Worm (Caenorhabditis elegans): Measurements from ENCODE around the gene srx-64.

Gene srx-64

DNA sequence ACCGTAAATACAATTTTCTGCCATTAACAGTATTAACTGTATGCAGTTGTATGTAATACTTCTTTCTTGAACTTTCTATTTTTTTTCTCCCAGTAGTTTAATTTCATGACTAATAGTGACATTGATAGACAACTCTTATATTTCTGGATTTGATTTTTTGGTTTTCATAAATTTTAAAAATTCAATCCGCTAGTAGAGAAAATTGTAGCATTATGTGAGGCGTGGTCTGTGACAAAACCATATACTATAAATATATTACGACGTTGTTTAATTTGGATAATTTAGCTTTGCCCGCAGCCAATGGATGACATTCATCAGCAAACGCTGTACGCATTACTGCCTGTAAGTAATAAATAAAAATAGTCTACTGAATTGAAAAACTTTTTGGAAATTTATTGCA, at the start of gene srx-64:
Gene srx-64 (plus strand): TSS at position 301 of the 400 bp plus-strand sequence.
- TF ChIP-seq sem-4 (tag; optimal IDR thresholded peaks at IDR 0.05): no peak
- no peak for TF ChIP-seq ztf-1 (GFP tag; conservative IDR thresholded peaks at IDR 0.05)
- TF ChIP-seq nhr-23 (tag; optimal IDR thresholded peaks at IDR 0.05): no peak
- no peak for TF ChIP-seq ceh-16 (tag; optimal IDR thresholded peaks at IDR 0.05)
- TF ChIP-seq sma-3 (GFP tag; optimal IDR thresholded peaks at IDR 0.05): no peak
- TF ChIP-seq C34F6.9 (tag; optimal IDR thresholded peaks at IDR 0.05): no peak
- TF ChIP-seq lin-39 (tag; optimal IDR thresholded peaks at IDR 0.05): no peak
- TF ChIP-seq zag-1 (tag; optimal IDR thresholded peaks at IDR 0.05): no peak

- TF ChIP-seq mab-5 (tag; optimal IDR thresholded peaks at IDR 0.05) (no peak), unc-62 (GFP tag; optimal IDR thresholded peaks at IDR 0.05) (no peak), ceh-82 (tag; optimal IDR thresholded peaks at IDR 0.05) (no peak), crh-2 (tag; optimal IDR thresholded peaks at IDR 0.05) (no peak), ama-1 (optimal IDR thresholded peaks at IDR 0.05) (no peak)
Observed at ce11 chrV:3884550-3884949, 44.6 kb upstream of the srx-64 start.

ce11 chrV:3886104-3886503, 43.1 kb upstream of the srx-64 start, which contains the start of gene nhr-124:
Gene nhr-124, minus strand, starts transcription at chrV:3886204.
- TF ChIP-seq nhr-237 (tag; optimal IDR thresholded peaks at IDR 0.05) (no peak), F13H6.1 (tag; optimal IDR thresholded peaks at IDR 0.05) (no peak), nhr-77 (tag; optimal IDR thresholded peaks at IDR 0.05) (no peak), crh-2 (tag; optimal IDR thresholded peaks at IDR 0.05) (no peak), ztf-4 (tag; optimal IDR thresholded peaks at IDR 0.05) (no peak), nhr-25 (tag; optimal IDR thresholded peaks at IDR 0.05) (no peak), ceh-82 (tag; optimal IDR thresholded peaks at IDR 0.05) (no peak), sma-3 (GFP tag; optimal IDR thresholded peaks at IDR 0.05) (no peak), elt-1 (tag; optimal IDR thresholded peaks at IDR 0.05) (no peak), R02D3.7 (tag; optimal IDR thresholded peaks at IDR 0.05) (no peak), C34F6.9 (tag; optimal IDR thresholded peaks at IDR 0.05) (no peak), nhr-12 (tag; optimal IDR thresholded peaks at IDR 0.05) (no peak), nhr-11 (tag; optimal IDR thresholded peaks at IDR 0.05) (no peak), mbf-1 (tag; optimal IDR thresholded peaks at IDR 0.05) (no peak)

DNA sequence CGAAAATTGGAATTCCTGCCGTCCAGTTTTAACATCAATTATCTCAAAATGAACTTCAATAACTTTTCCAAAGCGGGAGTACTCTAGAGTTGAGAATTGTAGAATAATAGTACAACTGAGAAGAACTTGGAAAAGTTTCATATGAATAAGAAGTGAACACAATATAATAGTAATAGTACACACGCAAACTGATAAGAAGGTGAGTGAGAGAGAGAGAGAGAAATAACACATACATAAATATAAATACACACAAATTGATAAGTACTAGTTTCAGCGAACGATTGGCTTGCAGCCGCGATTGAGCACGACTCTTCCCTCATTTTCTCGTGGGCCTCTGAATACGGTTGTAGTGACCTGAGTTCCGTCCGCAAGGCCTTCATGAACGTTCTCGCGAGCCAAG, 40.1 kb upstream of the srx-64 start, which contains the start of gene C17E7.13:
Gene C17E7.13 (minus strand): TSS at position 176 of the 400 bp plus-strand sequence.
- TF ChIP-seq elt-3 (tag; optimal IDR thresholded peaks at IDR 0.05) (no peak), ceh-82 (tag; optimal IDR thresholded peaks at IDR 0.05) (no peak), fos-1 (tag; optimal IDR thresholded peaks at IDR 0.05) (peak; percentile 59), lin-13 (GFP tag; optimal IDR thresholded peaks at IDR 0.05) (no peak)

ce11 chrV:3890761-3891160, 38.4 kb upstream of the srx-64 start, which contains the start of gene C17E7.9:
Gene C17E7.9, minus strand, starts transcription at chrV:3890861.
- TF ChIP-seq Y55F3AM.14 (GFP tag; optimal IDR thresholded peaks at IDR 0.05) (no peak), nhr-77 (tag; optimal IDR thresholded peaks at IDR 0.05) (no peak), gmeb-1 (tag; optimal IDR thresholded peaks at IDR 0.05) (no peak), unc-39 (tag; optimal IDR thresholded peaks at IDR 0.05) (no peak), nhr-21 (tag; optimal IDR thresholded peaks at IDR 0.05) (no peak), elt-3 (tag; optimal IDR thresholded peaks at IDR 0.05) (no peak), elt-1 (tag; optimal IDR thresholded peaks at IDR 0.05) (no peak), skn-1 (tag; optimal IDR thresholded peaks at IDR 0.05) (no peak), egl-27 (tag; optimal IDR thresholded peaks at IDR 0.05) (no peak), crh-2 (tag; optimal IDR thresholded peaks at IDR 0.05) (no peak), mbf-1 (tag; optimal IDR thresholded peaks at IDR 0.05) (no peak), aly-2 (tag; optimal IDR thresholded peaks at IDR 0.05) (no peak), R02D3.7 (tag; optimal IDR thresholded peaks at IDR 0.05) (no peak), mab-5 (tag; optimal IDR thresholded peaks at IDR 0.05) (no peak), nhr-6 (tag; optimal IDR thresholded peaks at IDR 0.05) (no peak), peb-1 (tag; optimal IDR thresholded peaks at IDR 0.05) (no peak), ztf-4 (tag; optimal IDR thresholded peaks at IDR 0.05) (no peak), blmp-1 (tag; optimal IDR thresholded peaks at IDR 0.05; ENCODE audit: insufficient read depth) (no peak), lsy-2 (tag; optimal IDR thresholded peaks at IDR 0.05) (no peak), unc-55 (GFP tag; optimal IDR thresholded peaks at IDR 0.05) (no peak)
